In the genomic region with DNA sequence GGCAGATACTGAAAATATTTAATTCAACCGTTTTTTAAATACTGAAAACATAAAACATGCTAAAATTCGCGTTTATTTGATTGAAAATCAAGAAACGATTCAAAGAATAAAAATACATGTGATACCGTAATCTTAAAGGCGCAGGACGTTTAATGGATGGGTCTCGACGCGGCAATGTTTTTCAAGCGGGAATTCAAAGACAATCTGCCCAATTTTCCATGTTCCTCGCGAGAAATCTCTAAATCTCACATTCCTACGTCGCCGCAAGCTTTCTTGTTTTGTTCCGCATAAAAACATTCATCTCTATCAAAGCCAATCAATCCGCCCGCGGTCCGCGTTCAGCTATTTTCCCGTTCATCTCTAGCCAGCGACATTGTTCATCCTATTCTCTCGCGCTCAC, we compare ENCODE assay signal across 3 worm cellular contexts.
TF ChIP-seq lines count a peak whose summit lies in the region.

No protein-coding gene starts in this region.

TF ChIP-seq in whole organism, L4 larva, 104 proteins besides CTCF, POLR2A, EP300 and RAD21:
- 0 out of 2 replicates have a peak, but pooled peaks have one; percentile 13 for TF ChIP-seq lin-38 (GFP tag; IDR thresholded peaks at IDR 0.05; lab: Robert Waterston, UW)
- no peak for TF ChIP-seq pha-4 (GFP tag; IDR thresholded peaks at IDR 0.05; lab: Robert Waterston, UW)
- no peak for TF ChIP-seq pha-4 (tag; optimal IDR thresholded peaks at IDR 0.05; lab: Kevin White, UChicago)
- TF ChIP-seq lin-1 (GFP tag; IDR thresholded peaks at IDR 0.05; lab: Robert Waterston, UW): no peak
- TF ChIP-seq jun-1 (tag; optimal IDR thresholded peaks at IDR 0.05; lab: Kevin White, UChicago): no peak
- TF ChIP-seq aha-1 (tag; lab: Kevin White, UChicago): peak; percentile 51

TF ChIP-seq in whole organism, midembryonic, 9 proteins besides CTCF, POLR2A, EP300 and RAD21:
- TF ChIP-seq med-1 (GFP tag; optimal IDR thresholded peaks at IDR 0.05; lab: Kevin White, UChicago; ENCODE audit: insufficient read depth) (no peak), ztf-23 (GFP tag; IDR thresholded peaks at IDR 0.05; lab: Robert Waterston, UW) (0 out of 2 replicates have a peak, but pooled peaks have one; percentile 6), ref-1 (GFP tag; conservative IDR thresholded peaks at IDR 0.05; lab: Robert Waterston, UW) (no peak), klf-2 (GFP tag; conservative IDR thresholded peaks at IDR 0.05; lab: Robert Waterston, UW) (no peak), cog-1 (tag; optimal IDR thresholded peaks at IDR 0.05; lab: Kevin White, UChicago) (no peak), ztf-29 (GFP tag; IDR thresholded peaks at IDR 0.05; lab: Robert Waterston, UW) (no peak)
TF ChIP-seq in whole organism, midembryonic: peak in this region for 1.

TF ChIP-seq in whole organism, young adult, 124 proteins besides CTCF, POLR2A, EP300 and RAD21:
- TF ChIP-seq ama-1 (optimal IDR thresholded peaks at IDR 0.05; lab: Kevin White, UChicago) (no peak), ama-1 (GFP tag; optimal IDR thresholded peaks at IDR 0.05; lab: Kevin White, UChicago) (no peak), F49E8.2 (tag; optimal IDR thresholded peaks at IDR 0.05; lab: Kevin White, UChicago; ENCODE audit: insufficient read depth) (peak; percentile 17), repo-1 (tag; optimal IDR thresholded peaks at IDR 0.05; lab: Kevin White, UChicago) (no peak), C17E4.6 (GFP tag; IDR thresholded peaks at IDR 0.05; lab: Robert Waterston, UW) (peak; percentile 24; the same call in 1 of the 2 replicates), pbrm-1 (GFP tag; IDR thresholded peaks at IDR 0.05; lab: Robert Waterston, UW) (peak; percentile 18; the same call in 1 of the 2 replicates), lin-54 (GFP tag; optimal IDR thresholded peaks at IDR 0.05; lab: Kevin White, UChicago) (peak; percentile 70), lsl-1 (GFP tag; optimal IDR thresholded peaks at IDR 0.05; lab: Kevin White, UChicago) (peak; percentile 83), efl-1 (GFP tag; optimal IDR thresholded peaks at IDR 0.05; lab: Kevin White, UChicago) (peak; percentile 86), rcor-1 (GFP tag; IDR thresholded peaks at IDR 0.05; lab: Robert Waterston, UW) (0 out of 2 replicates have a peak, but pooled peaks have one; percentile 31), D2030.7 (GFP tag; IDR thresholded peaks at IDR 0.05; lab: Robert Waterston, UW) (peak; percentile 66), ceh-91 (GFP tag; IDR thresholded peaks at IDR 0.05; lab: Robert Waterston, UW) (peak; percentile 63), let-607 (tag; optimal IDR thresholded peaks at IDR 0.05; lab: Kevin White, UChicago) (no peak), ztf-18 (tag; optimal IDR thresholded peaks at IDR 0.05; lab: Kevin White, UChicago) (peak; percentile 7), madf-6 (GFP tag; IDR thresholded peaks at IDR 0.05; lab: Robert Waterston, UW) (peak; percentile 91), lin-35 (GFP tag; optimal IDR thresholded peaks at IDR 0.05; lab: Kevin White, UChicago) (peak in 1 of 3 experiments; percentile 47), him-1 (tag; optimal IDR thresholded peaks at IDR 0.05; lab: Kevin White, UChicago) (no peak), dpl-1 (GFP tag; optimal IDR thresholded peaks at IDR 0.05; lab: Kevin White, UChicago) (peak; percentile 75), dpff-1 (tag; optimal IDR thresholded peaks at IDR 0.05; lab: Kevin White, UChicago) (no peak), sea-2 (GFP tag; IDR thresholded peaks at IDR 0.05; lab: Robert Waterston, UW) (no peak), lin-40 (tag; optimal IDR thresholded peaks at IDR 0.05; lab: Kevin White, UChicago) (no peak), dox-1 (GFP tag; IDR thresholded peaks at IDR 0.05; lab: Robert Waterston, UW) (peak; percentile 31; the same call in 1 of the 2 replicates), hsf-1 (GFP tag; IDR thresholded peaks at IDR 0.05; lab: Robert Waterston, UW) (peak; percentile 52; the same call in 1 of the 2 replicates), F33H1.4 (GFP tag; IDR thresholded peaks at IDR 0.05; lab: Robert Waterston, UW) (peak; percentile 91), madf-8 (GFP tag; conservative IDR thresholded peaks at IDR 0.05; lab: Robert Waterston, UW) (peak; percentile 68), die-1 (tag; optimal IDR thresholded peaks at IDR 0.05; lab: Kevin White, UChicago) (no peak), xnd-1 (tag; optimal IDR thresholded peaks at IDR 0.05; lab: Kevin White, UChicago) (peak; percentile 76), hlh-26 (GFP tag; conservative IDR thresholded peaks at IDR 0.05; lab: Robert Waterston, UW) (no peak)
